Fruit fly (Drosophila melanogaster): ENCODE data around the gene prt.

DNA sequence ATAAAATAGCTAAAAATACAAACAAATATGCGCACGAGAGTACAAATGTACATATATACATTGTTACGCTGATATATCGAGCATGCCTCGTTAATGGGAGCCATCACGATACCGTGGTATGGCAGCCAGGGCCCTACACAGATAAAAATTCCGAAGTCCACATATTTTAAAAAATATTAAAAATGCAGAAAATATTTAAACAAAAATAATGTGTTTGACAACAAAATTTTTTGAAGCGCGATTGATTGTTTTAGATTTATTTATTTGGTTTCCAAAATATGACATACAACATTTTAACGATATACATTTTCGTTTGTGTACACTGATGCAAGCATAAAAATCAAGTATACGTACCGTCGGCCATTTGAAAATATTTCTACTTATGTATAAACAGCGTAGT, 27.9 kb upstream of the prt start:
- TF ChIP-seq Dfd (GFP tag; optimal IDR thresholded peaks at IDR 0.05) (no peak), Rel (GFP tag; optimal IDR thresholded peaks at IDR 0.05) (peak; percentile 8), Rel (tag; optimal IDR thresholded peaks at IDR 0.05) (no peak), pan (optimal IDR thresholded peaks at IDR 0.05) (no peak), lola (GFP tag; optimal IDR thresholded peaks at IDR 0.05) (no peak), psq (GFP tag; optimal IDR thresholded peaks at IDR 0.05) (peak; percentile 58), Dif (GFP tag; optimal IDR thresholded peaks at IDR 0.05; ENCODE audit: partially characterized antibody) (no peak), usp (GFP tag; optimal IDR thresholded peaks at IDR 0.05) (no peak)
